Worm (Caenorhabditis elegans): Measurements from ENCODE around the gene K08H2.2.

ce11 chrX:13189861-13190260, 44.9 kb downstream of the K08H2.2 start, which contains the start of gene cwp-5:
- no peak for TF ChIP-seq hlh-12 (tag; optimal IDR thresholded peaks at IDR 0.05)
- TF ChIP-seq Y53G8AR.9 (GFP tag; conservative IDR thresholded peaks at IDR 0.05) = no peak
- no peak for TF ChIP-seq efl-1 (GFP tag; optimal IDR thresholded peaks at IDR 0.05)
- no peak for TF ChIP-seq repo-1 (tag; optimal IDR thresholded peaks at IDR 0.05)
- TF ChIP-seq ama-1 (optimal IDR thresholded peaks at IDR 0.05) = no peak
- TF ChIP-seq ama-1 (GFP tag; optimal IDR thresholded peaks at IDR 0.05) = no peak
- TF ChIP-seq K11D2.4 (GFP tag; IDR thresholded peaks at IDR 0.05) = no peak
- no peak for TF ChIP-seq snpc-4 (GFP tag; optimal IDR thresholded peaks at IDR 0.05)
- no peak for TF ChIP-seq snpc-4 (tag; optimal IDR thresholded peaks at IDR 0.05)
- no peak for TF ChIP-seq unc-62 (GFP tag; optimal IDR thresholded peaks at IDR 0.05)
- no peak for TF ChIP-seq mes-4 (tag; optimal IDR thresholded peaks at IDR 0.05)
- TF ChIP-seq hmg-1.2 (GFP tag; IDR thresholded peaks at IDR 0.05) = no peak
- no peak for TF ChIP-seq F52B5.7 (tag; optimal IDR thresholded peaks at IDR 0.05)
- no peak for TF ChIP-seq bed-2 (GFP tag; IDR thresholded peaks at IDR 0.05)
- TF ChIP-seq aptf-2 (GFP tag; conservative IDR thresholded peaks at IDR 0.05) = no peak
- TF ChIP-seq ceh-100 (GFP tag; IDR thresholded peaks at IDR 0.05) = no peak

Data from whole organism, young adult.